Worm (Caenorhabditis elegans) whole organism, L4 larva: ENCODE results near the gene E02H9.6.
A peak's percentile ranks its signal among the peaks of the same experiment; 100 is the strongest.

Experiments
- D1046.2 ChIP-seq: fragments of 200-800 bp; sonication (Bioruptor generic); IDR thresholded peaks from 2 replicates; pipeline ENCODE4 v1.3.6; 2022; ENCODE audit warnings: missing genetic modification characterization, missing compliant biosample characterization
- F10B5.3 ChIP-seq: sonication (generic microtip); optimal IDR thresholded peaks from 2 replicates; lab custom pipeline; 2016; ENCODE audit warnings: mild to moderate bottlenecking, missing genetic modification characterization, missing compliant biosample characterization
- aha-1 ChIP-seq: fragments of 150-350 bp; peaks from one replicate; lab custom pipeline; 2014; ENCODE audit warnings: missing biosample characterization, missing genetic modification characterization
- arid-1 ChIP-seq: fragments of 200-800 bp; sonication (Bioruptor generic); conservative IDR thresholded peaks from 2 replicates; pipeline ENCODE4 v1.3.6; 2022; ENCODE audit warnings: missing genetic modification reagents, missing genetic modification characterization, missing compliant biosample characterization
- ceh-28 ChIP-seq: fragments of 150-350 bp; optimal IDR thresholded peaks from 2 replicates; lab custom pipeline; 2014; ENCODE audit warnings: missing biosample characterization, missing genetic modification reagents, missing genetic modification characterization
- dmd-9 ChIP-seq: fragments of 200-800 bp; sonication (Bioruptor generic); IDR thresholded peaks from 2 replicates; pipeline ENCODE4 v1.3.6; 2022; ENCODE audit warnings: missing genetic modification reagents, missing genetic modification characterization, missing compliant biosample characterization
- jun-1 ChIP-seq: fragments of 150-350 bp; optimal IDR thresholded peaks from 2 replicates; lab custom pipeline; 2014; ENCODE audit warnings: missing biosample characterization, missing genetic modification reagents, missing genetic modification characterization
- lin-13 ChIP-seq: fragments of 150-350 bp; optimal IDR thresholded peaks from 2 replicates; lab custom pipeline; 2014; ENCODE audit warnings: missing biosample characterization, missing genetic modification reagents, missing genetic modification characterization
- lin-38 ChIP-seq: fragments of 200-800 bp; sonication (Bioruptor generic); IDR thresholded peaks from 2 replicates; pipeline ENCODE4 v1.3.6; 2022; ENCODE audit warnings: missing genetic modification reagents, missing genetic modification characterization, missing compliant biosample characterization
- lsy-2 ChIP-seq, 2 experiments: fragments of 150-350 bp in 1 of 2; sonication (generic microtip) in 1 of 2; optimal IDR thresholded peaks; 2 replicates each; lab custom pipeline; 2014 to 2017; ENCODE audit warnings: missing biosample characterization in 2 of 2, missing genetic modification characterization in 2 of 2
- snpc-4 ChIP-seq: fragments of 150-350 bp; optimal IDR thresholded peaks from 2 replicates; lab custom pipeline; 2014; ENCODE audit warnings: missing biosample characterization, missing genetic modification characterization
- tag-97 ChIP-seq: fragments of 200-800 bp; sonication (Bioruptor generic); IDR thresholded peaks from 2 replicates; pipeline ENCODE4 v1.3.6; 2022; ENCODE audit warnings: missing genetic modification characterization, missing compliant biosample characterization

Gene E02H9.6

ce11 chrIII:2477303-2477702 lies 41.4 kb downstream of the E02H9.6 start:
- TF ChIP-seq arid-1 (no peak), aha-1 (tag; lab: Kevin White, UChicago) (no peak), lin-38 (peak; percentile 62)

- TF ChIP-seq snpc-4 (tag; lab: Kevin White, UChicago) (no peak), ceh-28 (tag; lab: Kevin White, UChicago) (peak; percentile 98), dmd-9 (0 out of 2 replicates have a peak, but pooled peaks have one; percentile 24), F10B5.3 (no peak)
- TF ChIP-seq, all 104 proteins: peak for 2
These were observed 42.7 kb downstream of the E02H9.6 start for ce11 chrIII:2478605-2479004.

ce11 chrIII:2482171-2482570 lies 46.3 kb downstream of the E02H9.6 start:
- TF ChIP-seq lin-13 (GFP tag; lab: Kevin White, UChicago): peak; percentile 88
- no peak for TF ChIP-seq jun-1 (tag; lab: Kevin White, UChicago)
- peak in 1 of 2 experiments; percentile 68 for TF ChIP-seq lsy-2 (tag; optimal IDR thresholded peaks at IDR 0.05; lab: Kevin White, UChicago)
- no peak for TF ChIP-seq tag-97 (GFP tag; lab: Robert Waterston, UW)

- TF ChIP-seq ceh-28 (tag; lab: Kevin White, UChicago) (peak; percentile 77), D1046.2 (no peak)
These were observed 46.8 kb downstream of the E02H9.6 start for ce11 chrIII:2482754-2483153.
